Fruit fly (Drosophila melanogaster) whole organism, wandering third instar larva: Measurements from ENCODE around the gene Rab3-GAP.

Source experiments
- CG32264 ChIP-seq: fragments of 200-800 bp; sonication (Bioruptor generic); optimal IDR thresholded peaks from 2 replicates; lab custom pipeline; 2016; ENCODE audit warnings: missing biosample characterization, missing genetic modification characterization
- CG9705 ChIP-seq: fragments of 200-800 bp; sonication (Bioruptor generic); optimal IDR thresholded peaks from 2 replicates; lab custom pipeline; 2018; ENCODE audit warnings: missing biosample characterization, mild to moderate bottlenecking, missing genetic modification characterization
- CrebA ChIP-seq: fragments of 200-800 bp; sonication (Bioruptor generic); optimal IDR thresholded peaks from 2 replicates; lab custom pipeline; 2016; ENCODE audit warnings: missing biosample characterization, mild to moderate bottlenecking, missing genetic modification characterization, borderline replicate concordance
- Dfd ChIP-seq: fragments of >200 bp; optimal IDR thresholded peaks from 2 replicates; lab custom pipeline; 2017; ENCODE audit warnings: missing biosample characterization, missing genetic modification characterization
- GATAd ChIP-seq: sonication (Bioruptor generic); optimal IDR thresholded peaks from 2 replicates; lab custom pipeline; 2016; ENCODE audit warnings: missing biosample characterization, missing genetic modification characterization
- HLH106 ChIP-seq: fragments of 200-800 bp; optimal IDR thresholded peaks from 3 replicates; lab custom pipeline; 2019; ENCODE audit warnings: missing biosample characterization, mild to moderate bottlenecking, missing genetic modification characterization, moderate library complexity
- Hnf4 ChIP-seq: fragments of 200-800 bp; sonication (Bioruptor generic); optimal IDR thresholded peaks from 2 replicates; lab custom pipeline; 2016; ENCODE audit warnings: missing biosample characterization, mild to moderate bottlenecking, missing genetic modification characterization
- Hr78 ChIP-seq: fragments of >200 bp; optimal IDR thresholded peaks from 2 replicates; lab custom pipeline; 2017; ENCODE audit warnings: missing biosample characterization, missing genetic modification characterization
- Hr83 ChIP-seq: fragments of 200-300 bp; sonication (Bioruptor generic); optimal IDR thresholded peaks from 2 replicates; lab custom pipeline; 2016; ENCODE audit warnings: missing biosample characterization, mild to moderate bottlenecking, missing genetic modification characterization, moderate library complexity; ENCODE audit not compliant: poor library complexity, severe bottlenecking
- Jra ChIP-seq: sonication (Bioruptor generic); optimal IDR thresholded peaks from 2 replicates; lab custom pipeline; 2016; ENCODE audit warnings: missing biosample characterization, missing genetic modification characterization
- Mio ChIP-seq: sonication (Bioruptor generic); optimal IDR thresholded peaks from 2 replicates; lab custom pipeline; 2016; ENCODE audit warnings: missing biosample characterization, missing genetic modification characterization
- Myc ChIP-seq: fragments of >200 bp; optimal IDR thresholded peaks from 2 replicates; lab custom pipeline; 2017
- OdsH ChIP-seq: fragments of 200-800 bp; sonication (Bioruptor generic); optimal IDR thresholded peaks from 2 replicates; lab custom pipeline; 2016; ENCODE audit warnings: missing biosample characterization, mild to moderate bottlenecking, missing genetic modification characterization
- Rel ChIP-seq, 2 experiments: fragments of 200-800 bp; sonication (Bioruptor generic) in 1 of 2; optimal IDR thresholded peaks; 2 replicates in 1 of 2; 3 replicates in 1 of 2; lab custom pipeline; 2016 to 2019; ENCODE audit warnings: mild to moderate bottlenecking in 2 of 2, missing biosample characterization in 2 of 2, missing genetic modification characterization in 2 of 2, moderate library complexity in 1 of 2
- Sp1 ChIP-seq: fragments of 200-800 bp; sonication (Bioruptor generic); optimal IDR thresholded peaks from 3 replicates; lab custom pipeline; 2019; ENCODE audit warnings: missing biosample characterization, mild to moderate bottlenecking, missing genetic modification characterization, moderate library complexity
- br ChIP-seq: fragments of 200-800 bp; sonication (Bioruptor generic); optimal IDR thresholded peaks from 2 replicates; lab custom pipeline; 2016; ENCODE audit warnings: missing biosample characterization, missing genetic modification characterization
- brk ChIP-seq: fragments of 200-800 bp; sonication (Bioruptor generic); optimal IDR thresholded peaks from 2 replicates; lab custom pipeline; 2016; ENCODE audit warnings: missing biosample characterization, mild to moderate bottlenecking, missing genetic modification characterization
- dl ChIP-seq, 2 experiments: fragments of 175-275, 200-275 bp in 1 of 2; fragments of 200-275 bp in 1 of 2; sonication (Bioruptor generic); optimal IDR thresholded peaks; lab custom pipeline; 2018; ENCODE audit warnings: mild to moderate bottlenecking in 2 of 2, missing biosample characterization in 2 of 2, missing genetic modification characterization in 2 of 2, moderate library complexity in 2 of 2; ENCODE audit not compliant: partially characterized antibody in 2 of 2, insufficient read depth in 1 of 2
- dsf ChIP-seq: sonication (Bioruptor generic); optimal IDR thresholded peaks from 2 replicates; lab custom pipeline; 2016; ENCODE audit warnings: missing biosample characterization, missing genetic modification characterization, borderline replicate concordance
- ey ChIP-seq: fragments of 200-800 bp; sonication (Bioruptor generic); optimal IDR thresholded peaks from 2 replicates; lab custom pipeline; 2016; ENCODE audit warnings: missing biosample characterization, missing genetic modification characterization
- foxo ChIP-seq, 2 experiments: fragments of 200-800 bp; sonication (Bioruptor generic); optimal IDR thresholded peaks; 2 replicates in 1 of 2; 3 replicates in 1 of 2; lab custom pipeline; 2016 to 2017; ENCODE audit warnings: missing biosample characterization in 2 of 2, missing genetic modification characterization in 2 of 2
- fru ChIP-seq: fragments of 200-800 bp; sonication (Bioruptor generic); optimal IDR thresholded peaks from 3 replicates; lab custom pipeline; 2016; ENCODE audit warnings: missing biosample characterization, mild to moderate bottlenecking, missing genetic modification characterization
- h ChIP-seq: fragments of 200-800 bp; sonication (Bioruptor generic); optimal IDR thresholded peaks from 3 replicates; lab custom pipeline; 2016; ENCODE audit warnings: missing biosample characterization, mild to moderate bottlenecking, missing genetic modification characterization
- jim ChIP-seq: fragments of 175-275, 200-325 bp; sonication (Bioruptor generic); optimal IDR thresholded peaks from 2 replicates; lab custom pipeline; 2016; ENCODE audit warnings: missing biosample characterization, mild to moderate bottlenecking, missing genetic modification characterization
- psq ChIP-seq: fragments of 200-800 bp; sonication (Bioruptor generic); optimal IDR thresholded peaks from 3 replicates; lab custom pipeline; 2017; ENCODE audit warnings: missing biosample characterization, mild to moderate bottlenecking, missing genetic modification characterization, moderate library complexity
- rgr ChIP-seq: fragments of 200-800 bp; sonication (Bioruptor generic); optimal IDR thresholded peaks from 3 replicates; lab custom pipeline; 2016; ENCODE audit warnings: missing biosample characterization, mild to moderate bottlenecking, missing genetic modification characterization
- sage ChIP-seq: fragments of 200-800 bp; sonication (Bioruptor generic); optimal IDR thresholded peaks from 2 replicates; lab custom pipeline; 2016; ENCODE audit warnings: missing biosample characterization, mild to moderate bottlenecking, missing genetic modification characterization
- sv ChIP-seq: fragments of 200-800 bp; sonication (Bioruptor generic); optimal IDR thresholded peaks from 3 replicates; lab custom pipeline; 2016; ENCODE audit warnings: missing biosample characterization, missing genetic modification characterization
- tai ChIP-seq: sonication (Bioruptor generic); optimal IDR thresholded peaks from 2 replicates; lab custom pipeline; 2016; ENCODE audit warnings: missing biosample characterization, missing genetic modification characterization
- woc ChIP-seq: sonication (Bioruptor generic); optimal IDR thresholded peaks from 2 replicates; lab custom pipeline; 2016; ENCODE audit warnings: missing biosample characterization, mild to moderate bottlenecking, missing genetic modification characterization

Rab3-GAP gene

DNA sequence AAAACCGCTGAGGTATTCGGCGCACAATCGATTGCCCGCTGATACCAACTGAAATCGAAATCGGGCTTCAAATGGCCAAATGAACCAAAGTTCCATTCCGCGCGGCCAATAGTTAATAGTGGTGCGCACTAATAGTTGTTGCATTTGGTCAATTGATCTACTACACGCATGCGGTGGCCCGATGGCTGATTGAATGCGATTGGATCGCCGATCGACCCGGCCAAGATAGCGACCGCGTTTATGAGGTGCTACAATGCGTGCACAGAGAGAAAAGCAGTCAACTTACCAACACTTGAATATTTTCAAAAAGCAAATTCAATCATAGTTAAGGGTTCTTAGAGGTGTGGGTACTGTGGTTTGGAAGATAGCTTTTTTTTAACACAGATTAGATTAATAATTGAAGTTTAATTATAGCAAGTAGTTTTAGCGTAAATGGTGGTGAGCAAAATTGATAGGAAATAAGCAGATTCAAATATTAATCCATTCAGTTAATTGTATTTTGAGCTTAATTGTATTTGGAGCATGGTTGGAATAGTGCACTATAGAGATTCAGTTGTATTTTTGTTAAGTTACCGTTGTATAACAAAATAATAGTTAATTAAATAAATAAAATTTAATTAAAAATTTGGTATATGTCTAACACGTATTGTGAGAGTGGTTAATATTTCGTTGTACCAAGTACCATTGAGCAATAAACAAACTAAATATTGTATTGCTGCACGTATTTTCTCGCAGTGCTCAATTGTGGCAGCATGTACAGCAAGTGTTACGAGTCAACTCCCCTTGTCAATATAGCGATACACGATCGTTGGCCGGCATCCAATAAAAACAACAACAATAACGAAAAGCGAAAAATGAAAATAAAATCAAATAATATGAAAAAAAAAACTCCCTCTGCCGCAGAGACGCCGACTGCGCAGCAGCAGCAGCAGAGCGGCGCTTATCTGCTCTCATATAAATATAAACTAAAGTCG lies 36.2 kb downstream of the Rab3-GAP start (continued):
- no peak for TF ChIP-seq CrebA (GFP tag; lab: Kevin White, UChicago)
- TF ChIP-seq Hnf4 (GFP tag; lab: Kevin White, UChicago) = peak; percentile 62
- no peak for TF ChIP-seq Hr78 (GFP tag; lab: Kevin White, UChicago)
- no peak for TF ChIP-seq dl (GFP tag; optimal IDR thresholded peaks at IDR 0.05; lab: Kevin White, UChicago; ENCODE audit: insufficient read depth in 1 of 2, partially characterized antibody in 2 of 2)
- no peak for TF ChIP-seq Myc (lab: Kevin White, UChicago)
- TF ChIP-seq h (GFP tag; lab: Kevin White, UChicago) = peak; percentile 36
- no peak for TF ChIP-seq Mio
- TF ChIP-seq psq (GFP tag; lab: Kevin White, UChicago) = peak; percentile 68
- TF ChIP-seq jim (GFP tag; lab: Kevin White, UChicago) = no peak
- TF ChIP-seq fru (GFP tag; lab: Kevin White, UChicago) = peak; percentile 56
- TF ChIP-seq sage (GFP tag; lab: Kevin White, UChicago) = peak; percentile 3
- peak; percentile 78 for TF ChIP-seq Sp1 (GFP tag; lab: Kevin White, UChicago)
- no peak for TF ChIP-seq dsf (GFP tag; lab: Kevin White, UChicago)
- TF ChIP-seq CG32264 = peak; percentile 2
- TF ChIP-seq, all 38 proteins: peak for 20

- peak; percentile 19 for TF ChIP-seq Hnf4 (GFP tag; lab: Kevin White, UChicago)
- TF ChIP-seq ey (GFP tag; lab: Kevin White, UChicago) = peak; percentile 34
- TF ChIP-seq Dfd = no peak
- TF ChIP-seq Sp1 (GFP tag; lab: Kevin White, UChicago) = peak; percentile 49
- no peak for TF ChIP-seq Myc (lab: Kevin White, UChicago)
- TF ChIP-seq sv = no peak
- peak; percentile 41 for TF ChIP-seq HLH106 (tag; lab: Kevin White, UChicago)
- peak; percentile 33 for TF ChIP-seq br (GFP tag; lab: Kevin White, UChicago)
- TF ChIP-seq rgr = peak; percentile 49
- peak; percentile 7 for TF ChIP-seq CG9705 (GFP tag; lab: Kevin White, UChicago)
- TF ChIP-seq Jra (GFP tag; lab: Kevin White, UChicago) = no peak
- TF ChIP-seq woc = peak; percentile 48
- peak; percentile 35 for TF ChIP-seq psq (GFP tag; lab: Kevin White, UChicago)
- TF ChIP-seq foxo (GFP tag; optimal IDR thresholded peaks at IDR 0.05; lab: Kevin White, UChicago) = peak in 1 of 2 experiments; percentile 15
- TF ChIP-seq, all 38 proteins: peak for 10
Observed at dm6 chr2L:12025505-12025904, 37.5 kb downstream of the Rab3-GAP start.

DNA sequence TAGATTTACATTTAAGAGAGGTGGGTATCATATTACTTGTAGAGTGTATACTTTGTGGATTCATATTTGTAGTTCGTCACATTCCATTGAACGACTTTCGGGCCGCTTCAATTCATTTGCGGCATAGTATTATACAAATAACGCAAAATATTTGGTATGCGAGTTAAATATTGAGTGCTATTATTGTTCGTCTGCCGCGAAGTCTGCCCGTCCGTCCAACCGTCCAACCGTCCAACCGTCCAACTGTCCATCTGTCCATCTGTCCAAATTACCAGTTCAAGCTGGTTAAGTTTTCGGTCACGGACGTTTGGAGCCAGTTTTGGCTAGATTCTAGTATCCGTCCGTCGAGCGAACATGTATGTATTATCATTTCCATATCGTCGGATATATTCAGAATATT lies 38.9 kb downstream of the Rab3-GAP start:
- TF ChIP-seq Dfd = no peak
- TF ChIP-seq dl (GFP tag; optimal IDR thresholded peaks at IDR 0.05; lab: Kevin White, UChicago; ENCODE audit: insufficient read depth in 1 of 2, partially characterized antibody in 2 of 2) = no peak
- no peak for TF ChIP-seq CG9705 (GFP tag; lab: Kevin White, UChicago)
- TF ChIP-seq Rel (GFP tag; optimal IDR thresholded peaks at IDR 0.05; lab: Kevin White, UChicago) = no peak
- TF ChIP-seq Rel (tag; optimal IDR thresholded peaks at IDR 0.05; lab: Kevin White, UChicago) = no peak
- no peak for TF ChIP-seq dsf (GFP tag; lab: Kevin White, UChicago)
- TF ChIP-seq br (GFP tag; lab: Kevin White, UChicago) = no peak
- no peak for TF ChIP-seq jim (GFP tag; lab: Kevin White, UChicago)
- no peak for TF ChIP-seq brk (GFP tag; lab: Kevin White, UChicago)
- TF ChIP-seq tai (GFP tag; lab: Kevin White, UChicago) = no peak
- TF ChIP-seq rgr = no peak

- TF ChIP-seq Hr83 (GFP tag; lab: Kevin White, UChicago) (peak; percentile 73), ey (GFP tag; lab: Kevin White, UChicago) (peak; percentile 17), fru (GFP tag; lab: Kevin White, UChicago) (peak; percentile 15), foxo (GFP tag; optimal IDR thresholded peaks at IDR 0.05; lab: Kevin White, UChicago) (peak in 1 of 2 experiments; percentile 19), GATAd (GFP tag; lab: Kevin White, UChicago) (no peak), Jra (GFP tag; lab: Kevin White, UChicago) (peak; percentile 19), h (GFP tag; lab: Kevin White, UChicago) (peak; percentile 33), dsf (GFP tag; lab: Kevin White, UChicago) (peak; percentile 11), Rel (GFP tag; optimal IDR thresholded peaks at IDR 0.05; lab: Kevin White, UChicago) (no peak), Rel (tag; optimal IDR thresholded peaks at IDR 0.05; lab: Kevin White, UChicago) (no peak), Sp1 (GFP tag; lab: Kevin White, UChicago) (peak; percentile 41), rgr (peak; percentile 58), Mio (no peak), OdsH (peak; percentile 49), sage (GFP tag; lab: Kevin White, UChicago) (no peak)
Observed at dm6 chr2L:12021193-12021592, 41.8 kb downstream of the Rab3-GAP start.
